Fruit fly (Drosophila melanogaster): Measurements from ENCODE around the gene Cad74A.

Gene Cad74A

dm6 chr3L:17325418-17325817 is 53.9 kb downstream of the Cad74A start, which contains the start of gene CG13725:
CG13725 (minus strand) TSS chr3L:17325518.
- TF ChIP-seq sage (GFP tag; optimal IDR thresholded peaks at IDR 0.05), result no peak
- no peak for TF ChIP-seq Hr78 (GFP tag; optimal IDR thresholded peaks at IDR 0.05)
- TF ChIP-seq Vsx2 (GFP tag; optimal IDR thresholded peaks at IDR 0.05; ENCODE audit: partially characterized antibody), result no peak
- no peak for TF ChIP-seq Dfd (GFP tag; optimal IDR thresholded peaks at IDR 0.05)
- TF ChIP-seq sv (GFP tag; optimal IDR thresholded peaks at IDR 0.05), result no peak
- TF ChIP-seq usp (GFP tag; optimal IDR thresholded peaks at IDR 0.05), result no peak
- TF ChIP-seq dmrt93B (GFP tag; optimal IDR thresholded peaks at IDR 0.05), result no peak
- no peak for TF ChIP-seq br (GFP tag; optimal IDR thresholded peaks at IDR 0.05)
- no peak for TF ChIP-seq jim (GFP tag; optimal IDR thresholded peaks at IDR 0.05)

- no peak for TF ChIP-seq CG32264 (GFP tag; optimal IDR thresholded peaks at IDR 0.05)
- no peak for TF ChIP-seq N (GFP tag; optimal IDR thresholded peaks at IDR 0.05)
- no peak for TF ChIP-seq Hr78 (GFP tag; optimal IDR thresholded peaks at IDR 0.05)
- no peak for TF ChIP-seq GATAd (GFP tag; optimal IDR thresholded peaks at IDR 0.05)
- TF ChIP-seq dmrt93B (GFP tag; optimal IDR thresholded peaks at IDR 0.05), result no peak
- TF ChIP-seq Mio (GFP tag; optimal IDR thresholded peaks at IDR 0.05), result no peak
- TF ChIP-seq brk (GFP tag; optimal IDR thresholded peaks at IDR 0.05), result no peak
- no peak for TF ChIP-seq Abd-B (GFP tag; optimal IDR thresholded peaks at IDR 0.05)
- no peak for TF ChIP-seq foxo (GFP tag; optimal IDR thresholded peaks at IDR 0.05)
- TF ChIP-seq Myc (optimal IDR thresholded peaks at IDR 0.05), result no peak
Observed at dm6 chr3L:17322541-17322940, 56.8 kb downstream of the Cad74A start, which contains the start of gene CG13724. CG13724 (plus strand) TSS chr3L:17322841.

- no peak for TF ChIP-seq Dif (GFP tag; optimal IDR thresholded peaks at IDR 0.05; ENCODE audit: partially characterized antibody)
- no peak for TF ChIP-seq N (GFP tag; optimal IDR thresholded peaks at IDR 0.05)
- TF ChIP-seq Mio (GFP tag; optimal IDR thresholded peaks at IDR 0.05), result no peak
- TF ChIP-seq foxo (GFP tag; optimal IDR thresholded peaks at IDR 0.05), result no peak
- TF ChIP-seq dl (GFP tag; optimal IDR thresholded peaks at IDR 0.05; ENCODE audit: insufficient read depth in 1 of 2, partially characterized antibody in 2 of 2), result no peak
- TF ChIP-seq usp (GFP tag; optimal IDR thresholded peaks at IDR 0.05), result no peak
- no peak for TF ChIP-seq Dfd (GFP tag; optimal IDR thresholded peaks at IDR 0.05)
- TF ChIP-seq sage (GFP tag; optimal IDR thresholded peaks at IDR 0.05), result no peak
Observed at dm6 chr3L:17320711-17321110, 58.6 kb downstream of the Cad74A start, which contains the start of gene ND-24L. ND-24L (minus strand) TSS chr3L:17320811.
